Worm (Caenorhabditis elegans): Measurements from ENCODE around the gene ZC412.5.
"Not testable (repeated sequence)": the region's sequence is repeated elsewhere in the genome, so short reads cannot be mapped to it uniquely, and the experiment has no call there.

The ZC412.5 gene

DNA sequence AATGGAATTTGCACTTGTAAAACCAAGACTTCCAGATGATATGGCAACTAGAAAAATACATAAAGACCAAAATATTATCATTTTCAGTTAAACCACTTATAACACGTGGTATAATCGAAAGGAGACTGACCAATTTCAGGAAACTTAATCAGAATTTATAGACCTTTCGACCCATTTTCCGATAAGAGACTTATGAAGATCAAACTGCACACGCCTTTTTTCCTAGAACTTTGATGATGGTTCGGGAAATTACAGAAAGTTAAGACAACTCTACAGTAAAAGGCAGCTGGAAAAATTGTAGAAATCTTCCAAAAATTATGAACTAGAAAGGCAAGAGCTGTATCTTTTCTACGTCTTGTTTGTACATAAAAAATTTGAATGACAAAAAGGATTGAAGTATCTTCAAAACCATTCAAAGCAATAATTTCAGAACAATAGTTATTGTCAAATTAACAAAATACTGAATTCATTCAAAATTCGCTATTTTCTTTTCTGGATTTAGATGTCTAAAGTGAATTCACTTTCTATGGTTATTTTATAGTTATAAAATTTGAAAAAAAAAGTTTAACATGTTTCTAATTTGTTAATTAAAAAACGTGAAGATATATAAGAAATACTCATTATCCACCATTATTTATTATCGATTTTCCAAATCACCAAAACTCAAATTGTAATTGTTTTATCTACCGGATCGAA lies 18.2 kb upstream of the ZC412.5 start, which contains the start of the genes mpst-2 and H12D21.5:
TSS of gene mpst-2 (minus strand) at position 101 of the 696 bp plus-strand sequence.
TSS of gene H12D21.5 (plus strand) at position 646 of the 696 bp plus-strand sequence.
- TF ChIP-seq unc-39 (tag; optimal IDR thresholded peaks at IDR 0.05) (no peak), ceh-9 (tag; optimal IDR thresholded peaks at IDR 0.05) (no peak), nhr-237 (tag; optimal IDR thresholded peaks at IDR 0.05) (no peak), snpc-4 (tag; optimal IDR thresholded peaks at IDR 0.05) (no peak), mml-1 (tag; optimal IDR thresholded peaks at IDR 0.05) (no peak), ceh-16 (tag; optimal IDR thresholded peaks at IDR 0.05) (no peak), nhr-12 (tag; optimal IDR thresholded peaks at IDR 0.05) (no peak), elt-3 (tag; optimal IDR thresholded peaks at IDR 0.05) (no peak), ztf-11 (tag; optimal IDR thresholded peaks at IDR 0.05) (no peak), egl-27 (tag; optimal IDR thresholded peaks at IDR 0.05) (no peak), nfya-1 (tag; optimal IDR thresholded peaks at IDR 0.05; ENCODE audit: insufficient read depth) (no peak), skn-1 (tag; optimal IDR thresholded peaks at IDR 0.05) (no peak), egl-5 (tag; optimal IDR thresholded peaks at IDR 0.05) (no peak), nhr-67 (tag; optimal IDR thresholded peaks at IDR 0.05) (no peak), lsy-12 (tag; optimal IDR thresholded peaks at IDR 0.05) (no peak), zag-1 (tag; optimal IDR thresholded peaks at IDR 0.05) (no peak), nhr-43 (tag; optimal IDR thresholded peaks at IDR 0.05; ENCODE audit: poor library complexity, severe bottlenecking) (no peak)

DNA sequence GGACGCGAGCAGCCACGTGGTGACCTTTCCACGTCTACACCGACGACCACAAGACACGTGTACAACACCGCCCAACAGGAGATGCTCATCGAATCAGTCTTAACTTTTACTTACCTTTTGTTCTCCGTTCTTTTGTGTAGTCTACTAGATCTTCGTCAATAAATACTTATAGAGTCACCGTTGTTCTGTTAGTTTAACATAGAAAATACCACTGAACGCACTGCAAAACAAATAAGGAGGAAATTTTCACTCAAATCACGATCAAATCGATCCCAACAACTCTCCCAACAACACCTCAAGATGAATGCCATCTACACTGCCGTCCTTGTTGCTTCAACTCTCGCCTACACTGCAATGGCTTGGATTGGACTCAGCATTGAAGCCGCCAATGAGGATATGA lies 15.5 kb upstream of the ZC412.5 start, which contains the start of gene nspa-2:
TSS of gene nspa-2 (plus strand) at position 301 of the 400 bp plus-strand sequence.
- TF ChIP-seq snpc-4, nhr-25, nhr-11 (tag; optimal IDR thresholded peaks at IDR 0.05): not testable (repeated sequence)

DNA sequence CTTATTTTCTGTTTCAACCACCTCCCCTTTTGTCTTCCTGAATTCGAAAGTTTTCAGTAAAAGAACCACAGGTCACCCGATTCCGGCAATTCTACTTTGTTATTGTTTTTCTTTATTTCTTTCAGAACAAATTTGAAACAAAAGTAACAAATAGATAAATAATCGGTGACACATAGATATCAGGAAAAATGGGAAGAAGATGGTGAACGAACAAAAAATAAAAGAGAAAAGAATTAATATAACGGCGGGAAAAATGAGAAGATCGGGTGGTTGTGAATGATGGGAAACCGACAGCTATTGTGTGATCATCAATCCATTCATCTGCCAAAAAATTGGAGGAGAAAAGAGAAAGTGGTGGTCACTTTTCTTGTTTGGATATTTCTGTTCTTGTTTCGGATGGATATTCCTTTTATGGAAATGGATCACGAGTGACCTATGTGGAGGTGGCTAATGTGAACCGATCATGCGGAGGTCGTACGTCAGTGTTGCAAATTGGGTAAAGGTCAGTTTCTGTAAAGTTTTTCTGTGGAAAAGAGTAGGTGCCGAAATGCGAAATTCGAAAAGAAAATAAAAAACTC lies 2.1 kb upstream of the ZC412.5 start:
- TF ChIP-seq elt-1 (tag; optimal IDR thresholded peaks at IDR 0.05), result no peak
- TF ChIP-seq nhr-23 (tag; optimal IDR thresholded peaks at IDR 0.05), result peak; percentile 54

DNA sequence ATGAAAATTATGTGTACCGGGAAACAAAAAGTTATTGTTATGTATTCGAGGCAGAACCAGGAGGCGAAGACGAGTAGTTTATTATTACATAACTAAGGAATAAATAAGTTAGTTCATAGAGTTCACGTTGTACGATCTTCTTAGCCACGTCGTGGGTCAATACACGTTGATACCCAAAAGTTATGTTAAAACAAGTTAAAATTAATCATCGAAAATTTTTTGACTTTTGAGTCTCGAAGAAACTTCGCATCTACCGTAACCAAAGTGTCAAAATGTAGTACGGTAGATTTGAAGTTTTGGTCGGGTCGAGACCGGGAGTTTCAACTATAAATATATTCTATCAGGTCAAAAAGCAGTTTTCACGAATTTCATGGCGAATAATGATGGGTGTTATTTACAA lies 1.5 kb upstream of the ZC412.5 start, which contains the start of gene ZC412.10:
TSS of gene ZC412.10 (minus strand) at position 101 of the 400 bp plus-strand sequence.
- TF ChIP-seq ceh-9, elt-1, egl-5 (tag; optimal IDR thresholded peaks at IDR 0.05): not testable (repeated sequence)

DNA sequence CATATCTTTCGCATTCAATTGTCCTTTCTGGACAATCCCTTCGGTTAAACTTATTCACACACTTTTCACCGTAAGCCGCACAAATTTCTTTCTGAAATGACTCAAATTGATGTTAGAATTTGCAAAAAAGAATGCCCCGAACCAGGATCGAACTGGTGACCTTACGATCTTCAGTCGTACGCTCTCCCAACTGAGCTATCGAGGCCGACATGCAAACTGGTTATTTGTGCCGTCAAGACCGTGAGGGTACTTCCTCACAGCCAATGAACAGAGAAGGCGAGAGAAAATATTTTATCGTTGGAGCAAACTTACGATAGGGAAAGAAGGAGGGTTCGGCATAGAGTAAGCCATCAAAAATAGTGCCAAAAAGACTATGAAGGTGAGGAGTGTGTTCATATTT lies 986 bp upstream of the ZC412.5 start:
- TF ChIP-seq ztf-11 (tag; optimal IDR thresholded peaks at IDR 0.05) (no peak), nhr-43 (tag; optimal IDR thresholded peaks at IDR 0.05; ENCODE audit: poor library complexity, severe bottlenecking) (no peak), elt-3 (tag; optimal IDR thresholded peaks at IDR 0.05) (peak in 1 of 3 experiments; percentile 3), nhr-11 (tag; optimal IDR thresholded peaks at IDR 0.05) (no peak), hmg-11 (tag; optimal IDR thresholded peaks at IDR 0.05) (no peak), mdl-1 (tag; optimal IDR thresholded peaks at IDR 0.05) (no peak), lin-15B (tag; optimal IDR thresholded peaks at IDR 0.05) (peak; percentile 17), nhr-23 (tag; optimal IDR thresholded peaks at IDR 0.05) (peak; percentile 3), mml-1 (tag; optimal IDR thresholded peaks at IDR 0.05) (no peak), snpc-4 (tag; optimal IDR thresholded peaks at IDR 0.05) (peak; percentile 98), jun-1 (tag; optimal IDR thresholded peaks at IDR 0.05) (no peak), sea-2 (GFP tag; optimal IDR thresholded peaks at IDR 0.05) (no peak), elt-1 (tag; optimal IDR thresholded peaks at IDR 0.05) (no peak), unc-62 (GFP tag; optimal IDR thresholded peaks at IDR 0.05) (no peak), fkh-10 (GFP tag; optimal IDR thresholded peaks at IDR 0.05) (no peak), nhr-76 (tag; optimal IDR thresholded peaks at IDR 0.05) (no peak), nfya-1 (tag; optimal IDR thresholded peaks at IDR 0.05; ENCODE audit: insufficient read depth) (peak; percentile 31), eor-1 (tag; optimal IDR thresholded peaks at IDR 0.05) (no peak), tbx-2 (tag; optimal IDR thresholded peaks at IDR 0.05) (peak; percentile 16), skn-1 (tag; optimal IDR thresholded peaks at IDR 0.05) (no peak), elt-2 (tag; optimal IDR thresholded peaks at IDR 0.05) (peak; percentile 0)

All from whole organism, L3 larva.